Fruit fly (Drosophila melanogaster): ENCODE measurements around the gene CG42831.

CG42831 gene

dm6 chr3L:10793250-10793649 lies 21.4 kb upstream of the CG42831 start:
- TF ChIP-seq CG4496 (GFP tag; IDR thresholded peaks at IDR 0.05) (peak; percentile 58; the same call in 1 of the 3 replicates), gl (tag; optimal IDR thresholded peaks at IDR 0.05) (no peak), fd96Ca (GFP tag; IDR thresholded peaks at IDR 0.05) (peak; percentile 29; the same call in 1 of the 3 replicates), CG12605 (GFP tag; IDR thresholded peaks at IDR 0.05) (0 out of 2 replicates have a peak, but pooled peaks have one; percentile 37), EcR (GFP tag; optimal IDR thresholded peaks at IDR 0.05) (peak; percentile 11)

- TF ChIP-seq Pif1B (GFP tag; optimal IDR thresholded peaks at IDR 0.05) (peak; percentile 51), CG32121 (GFP tag; IDR thresholded peaks at IDR 0.05) (peak; percentile 83), CG12605 (GFP tag; IDR thresholded peaks at IDR 0.05) (peak; percentile 69), CG8301 (tag; optimal IDR thresholded peaks at IDR 0.05) (peak; percentile 93), CG14655 (GFP tag; optimal IDR thresholded peaks at IDR 0.05) (peak; percentile 91), Snoo (tag; optimal IDR thresholded peaks at IDR 0.05) (peak; percentile 55), CG34367 (tag; optimal IDR thresholded peaks at IDR 0.05) (no peak), CG8159 (tag; optimal IDR thresholded peaks at IDR 0.05) (peak; percentile 41), CG17806 (tag; optimal IDR thresholded peaks at IDR 0.05) (peak; percentile 52), CG9948 (tag; optimal IDR thresholded peaks at IDR 0.05) (peak; percentile 62), EcR (GFP tag; optimal IDR thresholded peaks at IDR 0.05) (no peak), gl (tag; optimal IDR thresholded peaks at IDR 0.05) (no peak), CG15710 (tag; optimal IDR thresholded peaks at IDR 0.05) (peak; percentile 0), CG10348 (GFP tag; IDR thresholded peaks at IDR 0.05) (0 out of 2 replicates have a peak, but pooled peaks have one; percentile 8), CG4496 (GFP tag; IDR thresholded peaks at IDR 0.05) (peak; percentile 84), fd96Ca (GFP tag; IDR thresholded peaks at IDR 0.05) (peak; percentile 72), D1 (tag; optimal IDR thresholded peaks at IDR 0.05) (peak; percentile 53), Ets98B (GFP tag; IDR thresholded peaks at IDR 0.05) (peak; percentile 86), rn (GFP tag; IDR thresholded peaks at IDR 0.05) (peak; percentile 56; the same call in 1 of the 2 replicates), CG13204 (GFP tag; optimal IDR thresholded peaks at IDR 0.05) (no peak), Pif1A (GFP tag; optimal IDR thresholded peaks at IDR 0.05) (peak; percentile 2)
Observed at dm6 chr3L:10793889-10794478, 20.6 kb upstream of the CG42831 start.

dm6 chr3L:10795911-10796310 lies 18.7 kb upstream of the CG42831 start:
- TF ChIP-seq CG8301 (tag; optimal IDR thresholded peaks at IDR 0.05) (peak; percentile 34), fd96Ca (GFP tag; IDR thresholded peaks at IDR 0.05) (no peak), CG9948 (tag; optimal IDR thresholded peaks at IDR 0.05) (no peak), CG32121 (GFP tag; IDR thresholded peaks at IDR 0.05) (peak; percentile 52; the same call in 1 of the 2 replicates), Ets98B (GFP tag; IDR thresholded peaks at IDR 0.05) (no peak; the same call in 1 of the 2 replicates)

- peak; percentile 10 for TF ChIP-seq Pif1A (GFP tag; optimal IDR thresholded peaks at IDR 0.05)
- TF ChIP-seq D1 (tag; optimal IDR thresholded peaks at IDR 0.05): no peak
- no peak for TF ChIP-seq gl (tag; optimal IDR thresholded peaks at IDR 0.05)
- no peak for TF ChIP-seq CG8301 (tag; optimal IDR thresholded peaks at IDR 0.05)
- no peak for TF ChIP-seq Ets98B (GFP tag; IDR thresholded peaks at IDR 0.05)
- TF ChIP-seq Snoo (tag; optimal IDR thresholded peaks at IDR 0.05): peak; percentile 44
- TF ChIP-seq CG10348 (GFP tag; IDR thresholded peaks at IDR 0.05): no peak
- TF ChIP-seq CG14655 (GFP tag; optimal IDR thresholded peaks at IDR 0.05): no peak
- peak; percentile 9 for TF ChIP-seq CG15710 (tag; optimal IDR thresholded peaks at IDR 0.05)
- no peak for TF ChIP-seq CG12605 (GFP tag; IDR thresholded peaks at IDR 0.05)
- TF ChIP-seq CG32121 (GFP tag; IDR thresholded peaks at IDR 0.05): peak; percentile 32; the same call in 1 of the 2 replicates
- TF ChIP-seq CG8159 (tag; optimal IDR thresholded peaks at IDR 0.05): peak; percentile 45
- peak; percentile 11 for TF ChIP-seq CG34367 (tag; optimal IDR thresholded peaks at IDR 0.05)
- TF ChIP-seq Pif1B (GFP tag; optimal IDR thresholded peaks at IDR 0.05): no peak
- TF ChIP-seq CG13204 (GFP tag; optimal IDR thresholded peaks at IDR 0.05): no peak
- peak; percentile 27 for TF ChIP-seq CG17806 (tag; optimal IDR thresholded peaks at IDR 0.05)
Observed at dm6 chr3L:10799988-10800387, 14.6 kb upstream of the CG42831 start.

- TF ChIP-seq CG8301 (tag; optimal IDR thresholded peaks at IDR 0.05) (no peak), fd96Ca (GFP tag; IDR thresholded peaks at IDR 0.05) (no peak), Snoo (tag; optimal IDR thresholded peaks at IDR 0.05) (no peak), D1 (tag; optimal IDR thresholded peaks at IDR 0.05) (no peak), CG4496 (GFP tag; IDR thresholded peaks at IDR 0.05) (no peak), CG15710 (tag; optimal IDR thresholded peaks at IDR 0.05) (no peak), CG8159 (tag; optimal IDR thresholded peaks at IDR 0.05) (no peak), CG17806 (tag; optimal IDR thresholded peaks at IDR 0.05) (no peak), rn (GFP tag; IDR thresholded peaks at IDR 0.05) (no peak), CG10348 (GFP tag; IDR thresholded peaks at IDR 0.05) (no peak)
Observed at dm6 chr3L:10801140-10801646, 13.4 kb upstream of the CG42831 start, which contains the start of gene CG12523. CG12523 (plus strand) TSS chr3L:10801190.

dm6 chr3L:10803124-10803523 lies 11.5 kb upstream of the CG42831 start:
- no peak for TF ChIP-seq CG17806 (tag; optimal IDR thresholded peaks at IDR 0.05)

dm6 chr3L:10808982-10809381 lies 5.6 kb upstream of the CG42831 start:
- TF ChIP-seq CG8301 (tag; optimal IDR thresholded peaks at IDR 0.05): no peak
- TF ChIP-seq CG9948 (tag; optimal IDR thresholded peaks at IDR 0.05): no peak
- no peak for TF ChIP-seq Pif1B (GFP tag; optimal IDR thresholded peaks at IDR 0.05)
- no peak for TF ChIP-seq rn (GFP tag; IDR thresholded peaks at IDR 0.05)
- no peak for TF ChIP-seq CG14655 (GFP tag; optimal IDR thresholded peaks at IDR 0.05)
- no peak for TF ChIP-seq gl (tag; optimal IDR thresholded peaks at IDR 0.05)
- TF ChIP-seq Pif1A (GFP tag; optimal IDR thresholded peaks at IDR 0.05): no peak
- no peak for TF ChIP-seq CG8159 (tag; optimal IDR thresholded peaks at IDR 0.05)
- no peak for TF ChIP-seq CG34367 (tag; optimal IDR thresholded peaks at IDR 0.05)

All from whole organism, pupa.